Fruit fly (Drosophila melanogaster): Measurements from ENCODE around the gene tal-2A.

Gene tal-2A

DNA sequence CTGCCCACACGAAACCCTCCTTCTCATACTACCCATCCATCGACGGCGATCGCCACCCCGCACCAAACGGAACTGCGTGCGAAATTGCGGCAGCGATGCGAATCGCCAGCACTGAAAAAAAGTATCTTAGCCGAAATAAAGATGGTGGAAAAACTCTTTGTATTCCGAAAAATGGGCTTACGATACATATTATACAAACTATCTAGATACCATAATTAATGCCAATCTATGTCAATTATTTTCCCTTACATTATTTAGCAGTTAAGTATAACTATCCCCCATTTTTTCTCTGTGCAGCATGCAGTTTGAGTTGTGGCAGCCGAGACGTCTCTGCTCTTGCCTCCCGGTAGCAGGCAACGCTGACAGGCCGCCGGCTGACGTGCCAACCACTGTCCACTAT lies 48.9 kb downstream of the tal-2A start (continued):
- TF ChIP-seq CG11902 (GFP tag; optimal IDR thresholded peaks at IDR 0.05) = no peak
- peak; percentile 87 for TF ChIP-seq svp (GFP tag)
- TF ChIP-seq CG6792 (GFP tag; optimal IDR thresholded peaks at IDR 0.05) = peak; percentile 67
- peak; percentile 58 for TF ChIP-seq CG1621 (tag; optimal IDR thresholded peaks at IDR 0.05)
- TF ChIP-seq CG8119 (GFP tag; IDR thresholded peaks at IDR 0.05) = peak; percentile 81
- TF ChIP-seq fd85E (GFP tag; optimal IDR thresholded peaks at IDR 0.05) = no peak
- no peak for TF ChIP-seq Sox15 (GFP tag; optimal IDR thresholded peaks at IDR 0.05)
- TF ChIP-seq CG4318 (GFP tag; optimal IDR thresholded peaks at IDR 0.05) = peak; percentile 55
- no peak for TF ChIP-seq CG6854 (GFP tag; optimal IDR thresholded peaks at IDR 0.05)
- TF ChIP-seq Hr39 (GFP tag; optimal IDR thresholded peaks at IDR 0.05) = peak; percentile 71
- TF ChIP-seq Hr38 (GFP tag; optimal IDR thresholded peaks at IDR 0.05) = no peak
- TF ChIP-seq Gug (GFP tag; IDR thresholded peaks at IDR 0.05) = no peak
- peak; percentile 25 to 62 for TF ChIP-seq salr (GFP tag; optimal IDR thresholded peaks at IDR 0.05)
- TF ChIP-seq CG16779 (tag; optimal IDR thresholded peaks at IDR 0.05) = peak; percentile 47
- TF ChIP-seq acj6 (GFP tag; optimal IDR thresholded peaks at IDR 0.05) = peak; percentile 70
- TF ChIP-seq Eip93F (GFP tag; optimal IDR thresholded peaks at IDR 0.05) = no peak
- TF ChIP-seq Sox14 (GFP tag; optimal IDR thresholded peaks at IDR 0.05) = peak; percentile 74
- peak; percentile 70 for TF ChIP-seq achi (GFP tag; optimal IDR thresholded peaks at IDR 0.05)
- TF ChIP-seq CG11762 (GFP tag; optimal IDR thresholded peaks at IDR 0.05; ENCODE audit: insufficient read depth) = peak; percentile 5
- TF ChIP-seq CG6808 (GFP tag; optimal IDR thresholded peaks at IDR 0.05) = peak; percentile 62
- TF ChIP-seq cyc (GFP tag; optimal IDR thresholded peaks at IDR 0.05) = peak; percentile 41
- peak; percentile 40 for TF ChIP-seq Lpt (GFP tag; optimal IDR thresholded peaks at IDR 0.05)
- TF ChIP-seq CG31627 (GFP tag; optimal IDR thresholded peaks at IDR 0.05) = peak; percentile 56
- TF ChIP-seq net (GFP tag; optimal IDR thresholded peaks at IDR 0.05) = peak; percentile 67
- TF ChIP-seq lz (GFP tag; optimal IDR thresholded peaks at IDR 0.05) = peak; percentile 70
- TF ChIP-seq fd59A (GFP tag; optimal IDR thresholded peaks at IDR 0.05) = peak; percentile 55
- TF ChIP-seq CG10669 (GFP tag; optimal IDR thresholded peaks at IDR 0.05) = peak; percentile 49
